Worm (Caenorhabditis elegans): ENCODE data around the gene F45D3.2.

ce11 chrV:12533635-12534150 lies 7.1 kb upstream of the F45D3.2 start:
- TF ChIP-seq nhr-2 (tag; optimal IDR thresholded peaks at IDR 0.05) = no peak
- TF ChIP-seq unc-62 (GFP tag; optimal IDR thresholded peaks at IDR 0.05) = no peak
- no peak for TF ChIP-seq nhr-237 (tag; optimal IDR thresholded peaks at IDR 0.05)
- no peak for TF ChIP-seq mab-5 (tag; optimal IDR thresholded peaks at IDR 0.05)
- no peak for TF ChIP-seq ceh-43 (GFP tag; optimal IDR thresholded peaks at IDR 0.05)
- no peak for TF ChIP-seq nhr-76 (tag; optimal IDR thresholded peaks at IDR 0.05)
- no peak for TF ChIP-seq hlh-1 (tag; optimal IDR thresholded peaks at IDR 0.05)
- TF ChIP-seq lin-32 (GFP tag; optimal IDR thresholded peaks at IDR 0.05) = no peak
- TF ChIP-seq nhr-12 (tag; optimal IDR thresholded peaks at IDR 0.05) = no peak
- no peak for TF ChIP-seq ces-1 (GFP tag; optimal IDR thresholded peaks at IDR 0.05)

Data from whole organism, mixed stage, embryonic.